Fruit fly (Drosophila melanogaster): ENCODE measurements around the gene PolG2.

dm6 chr2L:13835959-13836358 lies 3.1 kb upstream of the PolG2 start:
- TF ChIP-seq pan (optimal IDR thresholded peaks at IDR 0.05) (no peak), sv (GFP tag; optimal IDR thresholded peaks at IDR 0.05) (no peak), usp (GFP tag; optimal IDR thresholded peaks at IDR 0.05) (no peak), Abd-B (GFP tag; optimal IDR thresholded peaks at IDR 0.05) (no peak), Dif (GFP tag; optimal IDR thresholded peaks at IDR 0.05; ENCODE audit: partially characterized antibody) (no peak), CG9705 (GFP tag; optimal IDR thresholded peaks at IDR 0.05) (no peak), dsf (GFP tag; optimal IDR thresholded peaks at IDR 0.05; ENCODE audit: borderline replicate concordance) (no peak), Hr78 (GFP tag; optimal IDR thresholded peaks at IDR 0.05) (no peak), psq (GFP tag; optimal IDR thresholded peaks at IDR 0.05) (no peak), Hr83 (GFP tag; optimal IDR thresholded peaks at IDR 0.05; ENCODE audit: poor library complexity, severe bottlenecking) (no peak), Dfd (GFP tag; optimal IDR thresholded peaks at IDR 0.05) (no peak), N (GFP tag; optimal IDR thresholded peaks at IDR 0.05) (no peak), tai (GFP tag; optimal IDR thresholded peaks at IDR 0.05) (no peak), Jra (GFP tag; optimal IDR thresholded peaks at IDR 0.05) (no peak)

Data from whole organism, wandering third instar larva.